Fruit fly (Drosophila melanogaster) whole organism: ENCODE data around the gene eIF2beta.

Experiments used
- CG8478 ChIP-seq: fragments of >200 bp; optimal IDR thresholded peaks from 2 replicates; lab custom pipeline; 2018; ENCODE audit warnings: inconsistent platforms
- Dll ChIP-seq: fragments of >200 bp; optimal IDR thresholded peaks from 2 replicates; lab custom pipeline; 2017
- EcR ChIP-seq, 2 experiments: fragments of >200 bp; optimal IDR thresholded peaks; 2 replicates each; lab custom pipeline; 2017; ENCODE audit warnings: missing biosample characterization in 2 of 2, missing genetic modification characterization in 2 of 2, missing genetic modification reagents in 2 of 2
- psq ChIP-seq: fragments of >200 bp; optimal IDR thresholded peaks from 2 replicates; lab custom pipeline; 2017
- usp ChIP-seq: fragments of >200 bp; optimal IDR thresholded peaks from 2 replicates; lab custom pipeline; 2017; ENCODE audit warnings: missing biosample characterization, missing genetic modification characterization, mixed read lengths

DNA sequence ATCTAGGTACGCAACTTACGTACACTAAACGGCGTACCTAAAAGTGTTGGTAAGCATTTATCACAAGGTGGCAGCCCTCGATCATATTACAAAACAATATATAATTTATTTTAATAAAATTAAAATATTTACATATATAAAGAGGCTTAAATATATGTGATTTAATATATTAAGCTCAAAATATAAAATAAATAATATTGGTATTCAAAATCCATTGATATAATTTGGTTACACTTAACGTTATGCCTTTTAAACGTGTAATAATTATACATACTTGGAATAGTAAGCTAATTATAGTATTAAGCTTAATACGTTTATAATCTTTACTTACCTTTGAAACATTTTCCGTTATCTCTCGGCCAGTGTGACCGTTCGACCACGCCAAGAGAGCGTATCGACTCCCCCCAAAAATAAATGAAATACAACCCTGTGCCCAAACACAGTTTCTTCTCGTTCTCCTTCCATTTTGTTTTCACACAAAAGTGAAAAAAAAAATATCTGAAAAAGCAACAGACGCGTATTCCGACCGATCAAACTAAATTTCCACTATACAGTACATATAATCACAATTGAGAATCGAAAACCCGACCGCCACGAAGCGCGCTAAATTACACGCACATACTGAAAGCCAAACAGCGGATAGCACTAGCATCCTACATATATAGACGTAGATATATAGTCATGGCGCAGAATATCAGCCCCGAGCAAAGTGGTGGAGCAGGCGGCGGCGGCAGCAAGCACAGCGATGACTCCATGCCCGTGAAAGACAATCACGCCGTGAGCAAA is 22.5 kb downstream of the eIF2beta start, which contains the start of the genes CG10646 and vih:
- TF ChIP-seq Dll (lab: Kevin White, UChicago) (no peak), psq (lab: Kevin White, UChicago) (no peak), usp (no peak), CG8478 (lab: Kevin White, UChicago) (no peak), EcR (GFP tag; optimal IDR thresholded peaks at IDR 0.05; lab: Kevin White, UChicago) (no peak)
